Fruit fly (Drosophila melanogaster): ENCODE results near the gene CG42507.

CG42507 gene

dm6 chr3L:14757464-14758384, at the start of gene CG42507 (continued):
- TF ChIP-seq HHEX (GFP tag; optimal IDR thresholded peaks at IDR 0.05) (peak; percentile 50), Max (GFP tag; optimal IDR thresholded peaks at IDR 0.05) (no peak), CG13894 (tag; optimal IDR thresholded peaks at IDR 0.05) (peak; percentile 79), CG7839 (tag; optimal IDR thresholded peaks at IDR 0.05) (peak; percentile 20), CG17568 (GFP tag; optimal IDR thresholded peaks at IDR 0.05) (peak; percentile 62), B-H2 (GFP tag; optimal IDR thresholded peaks at IDR 0.05) (peak; percentile 83), CG1647 (GFP tag; optimal IDR thresholded peaks at IDR 0.05) (no peak), mam (GFP tag; optimal IDR thresholded peaks at IDR 0.05) (no peak), CG2202 (tag; optimal IDR thresholded peaks at IDR 0.05) (peak; percentile 24), dpn (GFP tag; optimal IDR thresholded peaks at IDR 0.05) (peak in 1 of 2 experiments; percentile 15), ac (GFP tag; optimal IDR thresholded peaks at IDR 0.05) (peak; percentile 66), CG1603 (tag; optimal IDR thresholded peaks at IDR 0.05) (peak; percentile 39), NfI (GFP tag; optimal IDR thresholded peaks at IDR 0.05) (peak; percentile 48), Gug (GFP tag; IDR thresholded peaks at IDR 0.05) (no peak), dmrt99B (tag; optimal IDR thresholded peaks at IDR 0.05) (peak; percentile 5), CG8290 (GFP tag; optimal IDR thresholded peaks at IDR 0.05) (peak; percentile 20), CG8290 (tag; optimal IDR thresholded peaks at IDR 0.05) (peak; percentile 54 to 70), CG10543 (GFP tag; optimal IDR thresholded peaks at IDR 0.05) (peak; percentile 87), CG16779 (GFP tag; IDR thresholded peaks at IDR 0.05) (no peak), CG15601 (tag; optimal IDR thresholded peaks at IDR 0.05) (peak; percentile 50), MBD-R2 (GFP tag; IDR thresholded peaks at IDR 0.05) (peak; percentile 25; the same call in 1 of the 2 replicates), CG17359 (tag; optimal IDR thresholded peaks at IDR 0.05) (peak; percentile 14), HLH54F (GFP tag; optimal IDR thresholded peaks at IDR 0.05) (peak; percentile 19), CG11696 (GFP tag; IDR thresholded peaks at IDR 0.05) (peak; percentile 48; the same call in 1 of the 2 replicates), CG7556 (GFP tag; optimal IDR thresholded peaks at IDR 0.05) (no peak), sc (optimal IDR thresholded peaks at IDR 0.05) (no peak), sc (GFP tag; optimal IDR thresholded peaks at IDR 0.05) (peak; percentile 16), CG5180 (GFP tag; optimal IDR thresholded peaks at IDR 0.05) (peak; percentile 6), en (GFP tag; optimal IDR thresholded peaks at IDR 0.05) (no peak), ewg (GFP tag; optimal IDR thresholded peaks at IDR 0.05) (peak; percentile 24), yki (optimal IDR thresholded peaks at IDR 0.05) (no peak), vfl (GFP tag; optimal IDR thresholded peaks at IDR 0.05) (no peak), pb (GFP tag; optimal IDR thresholded peaks at IDR 0.05) (no peak), lov (optimal IDR thresholded peaks at IDR 0.05) (no peak), lov (GFP tag; IDR thresholded peaks at IDR 0.05) (0 out of 3 replicates have a peak, but pooled peaks have one; percentile 29), ttk (GFP tag; IDR thresholded peaks at IDR 0.05) (peak; percentile 35; the same call in 1 of the 2 replicates), Nf-YC (tag; optimal IDR thresholded peaks at IDR 0.05) (peak; percentile 12), br (optimal IDR thresholded peaks at IDR 0.05) (no peak), CG10209 (GFP tag; optimal IDR thresholded peaks at IDR 0.05) (peak; percentile 47), Bteb2 (GFP tag; optimal IDR thresholded peaks at IDR 0.05) (no peak), Scr (GFP tag; IDR thresholded peaks at IDR 0.05; ENCODE audit: partially characterized antibody) (peak; percentile 45), CG7963 (GFP tag; IDR thresholded peaks at IDR 0.05; ENCODE audit: partially characterized antibody) (no peak), Deaf1 (tag; optimal IDR thresholded peaks at IDR 0.05) (no peak), tll (GFP tag; optimal IDR thresholded peaks at IDR 0.05) (peak in 1 of 2 experiments; percentile 82), Fer1 (GFP tag; optimal IDR thresholded peaks at IDR 0.05) (peak; percentile 39), CG2199 (GFP tag; IDR thresholded peaks at IDR 0.05) (peak; percentile 73; the same call in 2 of the 3 replicates), tap (tag; optimal IDR thresholded peaks at IDR 0.05) (peak; percentile 30), CG4617 (GFP tag; optimal IDR thresholded peaks at IDR 0.05; ENCODE audit: borderline replicate concordance) (no peak), CHES-1-like (GFP tag; optimal IDR thresholded peaks at IDR 0.05) (peak; percentile 44)
